Fruit fly (Drosophila melanogaster) whole organism, embryonic: ENCODE data around the gene Scgbeta.

Experiments
- Antp ChIP-seq: fragments of 200-800 bp; sonication (Bioruptor generic); optimal IDR thresholded peaks from 3 replicates; lab custom pipeline; 2016; ENCODE audit warnings: missing biosample characterization, missing genetic modification characterization
- Atf3 ChIP-seq: fragments of 200-800 bp; sonication (Bioruptor generic); optimal IDR thresholded peaks from 3 replicates; lab custom pipeline; 2016; ENCODE audit warnings: missing biosample characterization, missing genetic modification characterization
- Bgb ChIP-seq: fragments of 200-800 bp; sonication (Bioruptor generic); IDR thresholded peaks from 2 replicates; pipeline ENCODE4 v1.3.6; 2022; ENCODE audit warnings: missing biosample characterization, missing genetic modification characterization; ENCODE audit not compliant: partially characterized antibody
- CG10431 ChIP-seq: fragments of 200-800 bp; sonication (Bioruptor generic); optimal IDR thresholded peaks from 3 replicates; lab custom pipeline; 2018; ENCODE audit warnings: missing biosample characterization, mild to moderate bottlenecking, missing genetic modification characterization
- CG10462 ChIP-seq: fragments of 200-800 bp; sonication (Bioruptor generic); optimal IDR thresholded peaks from 2 replicates; lab custom pipeline; 2016; ENCODE audit warnings: missing biosample characterization, missing genetic modification characterization
- CG12071 ChIP-seq: fragments of 200-800 bp; sonication (Bioruptor generic); optimal IDR thresholded peaks from 3 replicates; lab custom pipeline; 2018; ENCODE audit warnings: missing biosample characterization, mild to moderate bottlenecking, missing genetic modification characterization
- CG12155 ChIP-seq: fragments of 200-800 bp; sonication (Bioruptor generic); optimal IDR thresholded peaks from 3 replicates; lab custom pipeline; 2016; ENCODE audit warnings: missing biosample characterization, missing genetic modification characterization
- CG1832 ChIP-seq: fragments of 200-800 bp; sonication (Bioruptor generic); optimal IDR thresholded peaks from 2 replicates; lab custom pipeline; 2017; ENCODE audit warnings: missing biosample characterization, mild to moderate bottlenecking, missing genetic modification characterization, inconsistent platforms
- CG2875 ChIP-seq: fragments of 200-800 bp; sonication (Bioruptor generic); optimal IDR thresholded peaks from 2 replicates; lab custom pipeline; 2017; ENCODE audit warnings: missing biosample characterization, mild to moderate bottlenecking, missing genetic modification characterization, missing genetic modification reagents
- CG33557 ChIP-seq: fragments of 200-800 bp; sonication (Bioruptor generic); optimal IDR thresholded peaks from 2 replicates; lab custom pipeline; 2019; ENCODE audit warnings: missing biosample characterization, mild to moderate bottlenecking, missing genetic modification characterization, moderate library complexity
- CG3847 ChIP-seq: fragments of 200-800 bp; sonication (Bioruptor generic); IDR thresholded peaks from 2 replicates; pipeline ENCODE4 v1.3.6; 2022; ENCODE audit warnings: missing biosample characterization, missing genetic modification characterization
- CG6813 ChIP-seq: fragments of 200-800 bp; sonication (Bioruptor generic); optimal IDR thresholded peaks from 2 replicates; lab custom pipeline; 2017; ENCODE audit warnings: missing biosample characterization, missing genetic modification characterization, mild to moderate bottlenecking, moderate library complexity, missing genetic modification reagents
- CG7271 ChIP-seq: fragments of 200-800 bp; sonication (Bioruptor generic); optimal IDR thresholded peaks from 2 replicates; lab custom pipeline; 2018; ENCODE audit warnings: missing biosample characterization, mild to moderate bottlenecking, missing genetic modification characterization, moderate library complexity
- CG7372 ChIP-seq: fragments of 200-800 bp; sonication (Bioruptor generic); IDR thresholded peaks from 2 replicates; pipeline ENCODE4 v1.3.6; 2022; ENCODE audit warnings: missing biosample characterization, missing genetic modification characterization
- CG7928 ChIP-seq: fragments of 200-800 bp; sonication (Bioruptor generic); optimal IDR thresholded peaks from 2 replicates; lab custom pipeline; 2017; ENCODE audit warnings: missing biosample characterization, mild to moderate bottlenecking, missing genetic modification characterization
- D ChIP-seq, 2 experiments: fragments of 200-800 bp in 1 of 2; fragments of >200 bp in 1 of 2; sonication (Bioruptor generic) in 1 of 2; optimal IDR thresholded peaks; 2 replicates in 1 of 2; 3 replicates in 1 of 2; lab custom pipeline; 2017; ENCODE audit warnings: mild to moderate bottlenecking in 1 of 2, missing biosample characterization in 1 of 2, missing genetic modification characterization in 1 of 2, missing genetic modification reagents in 1 of 2
- Deaf1 ChIP-seq: fragments of 200-800 bp; optimal IDR thresholded peaks from 3 replicates; lab custom pipeline; 2019; ENCODE audit warnings: missing biosample characterization, mild to moderate bottlenecking, missing genetic modification characterization, moderate library complexity
- HLH4C ChIP-seq: fragments of 200-800 bp; sonication (Bioruptor generic); IDR thresholded peaks from 3 replicates; pipeline ENCODE4 v1.3.6; 2022; ENCODE audit warnings: missing biosample characterization, missing genetic modification characterization; ENCODE audit not compliant: partially characterized antibody
- HmgD ChIP-seq: fragments of 200-800 bp; sonication (Bioruptor generic); optimal IDR thresholded peaks from 3 replicates; lab custom pipeline; 2016; ENCODE audit warnings: missing biosample characterization, missing genetic modification characterization
- Mad ChIP-seq: fragments of 200-800 bp; sonication (Bioruptor generic); optimal IDR thresholded peaks from 2 replicates; lab custom pipeline; 2016; ENCODE audit warnings: missing biosample characterization, missing genetic modification characterization
- Side ChIP-seq: fragments of 200-800 bp; sonication (Bioruptor generic); optimal IDR thresholded peaks from 2 replicates; lab custom pipeline; 2016; ENCODE audit warnings: missing biosample characterization, missing genetic modification characterization
- Stat92E ChIP-seq, 3 experiments: fragments of >200 bp in 2 of 3; fragments of 200-800 bp in 1 of 3; sonication (Bioruptor generic) in 1 of 3; optimal IDR thresholded peaks; 2 replicates each; lab custom pipeline; 2017 to 2019; ENCODE audit warnings: missing biosample characterization in 3 of 3, missing genetic modification characterization in 3 of 3, mild to moderate bottlenecking in 1 of 3, moderate library complexity in 1 of 3
- TFAM ChIP-seq: fragments of 200-800 bp; sonication (Bioruptor generic); optimal IDR thresholded peaks from 2 replicates; lab custom pipeline; 2017; ENCODE audit warnings: missing biosample characterization, missing genetic modification characterization, inconsistent platforms
- Xrp1 ChIP-seq: fragments of 200-800 bp; sonication (Bioruptor generic); IDR thresholded peaks from 2 replicates; pipeline ENCODE4 v1.3.6; 2022; ENCODE audit warnings: missing biosample characterization, missing genetic modification characterization
- YL-1 ChIP-seq: fragments of 200-800 bp; sonication (Bioruptor generic); optimal IDR thresholded peaks from 3 replicates; lab custom pipeline; 2017; ENCODE audit warnings: missing biosample characterization, mild to moderate bottlenecking, missing genetic modification characterization
- abd-A ChIP-seq: fragments of 200-800 bp; sonication (Bioruptor generic); optimal IDR thresholded peaks from 3 replicates; lab custom pipeline; 2019; ENCODE audit warnings: missing biosample characterization, mild to moderate bottlenecking, missing genetic modification characterization, moderate library complexity
- amos ChIP-seq: fragments of 200-800 bp; sonication (Bioruptor generic); IDR thresholded peaks from 2 replicates; pipeline ENCODE4 v1.3.6; 2022; ENCODE audit warnings: missing biosample characterization, missing genetic modification characterization; ENCODE audit not compliant: partially characterized antibody
- ap ChIP-seq: fragments of 200-800 bp; sonication (Bioruptor generic); IDR thresholded peaks from 2 replicates; pipeline ENCODE4 v1.3.6; 2022; ENCODE audit warnings: missing biosample characterization, missing genetic modification characterization
- bigmax ChIP-seq: fragments of 200-800 bp; sonication (Bioruptor generic); optimal IDR thresholded peaks from 2 replicates; lab custom pipeline; 2018; ENCODE audit warnings: missing biosample characterization, mild to moderate bottlenecking, missing genetic modification characterization
- chinmo ChIP-seq: fragments of 200-800 bp; sonication (Bioruptor generic); IDR thresholded peaks from 4 replicates; pipeline ENCODE4 v1.3.6; 2022; ENCODE audit warnings: missing biosample characterization, missing genetic modification characterization; ENCODE audit not compliant: partially characterized antibody
- croc ChIP-seq: fragments of 200-800 bp; sonication (Bioruptor generic); conservative IDR thresholded peaks from 3 replicates; pipeline ENCODE4 v1.3.6; 2022; ENCODE audit warnings: missing biosample characterization, missing genetic modification characterization
- dmrt11E ChIP-seq: fragments of 200-800 bp; sonication (Bioruptor generic); optimal IDR thresholded peaks from 3 replicates; lab custom pipeline; 2018; ENCODE audit warnings: missing biosample characterization, mild to moderate bottlenecking, missing genetic modification characterization, moderate library complexity
- eve ChIP-seq, 2 experiments: fragments of >200 bp; optimal IDR thresholded peaks; 2 replicates each; lab custom pipeline; 2017; ENCODE audit warnings: missing biosample characterization in 2 of 2, missing genetic modification characterization in 2 of 2
- ewg ChIP-seq: fragments of 200-800 bp; sonication (Bioruptor generic); optimal IDR thresholded peaks from 3 replicates; lab custom pipeline; 2017; ENCODE audit warnings: mild to moderate bottlenecking, missing biosample characterization, missing genetic modification reagents, missing genetic modification characterization
- grau ChIP-seq: fragments of 200-800 bp; optimal IDR thresholded peaks from 3 replicates; lab custom pipeline; 2019; ENCODE audit warnings: missing biosample characterization, mild to moderate bottlenecking, missing genetic modification characterization, moderate library complexity
- insv ChIP-seq, 2 experiments: fragments of 200-800 bp; sonication (Bioruptor generic); optimal IDR thresholded peaks; 3 replicates each; lab custom pipeline; 2016 to 2018; ENCODE audit warnings: missing biosample characterization in 2 of 2, missing genetic modification characterization in 2 of 2
- knrl ChIP-seq: fragments of 200-800 bp; sonication (Bioruptor generic); IDR thresholded peaks from 3 replicates; pipeline ENCODE4 v1.3.6; 2022; ENCODE audit warnings: missing biosample characterization, missing genetic modification characterization; ENCODE audit not compliant: partially characterized antibody
- maf-S ChIP-seq: fragments of 200-800 bp; sonication (Bioruptor generic); optimal IDR thresholded peaks from 2 replicates; lab custom pipeline; 2016; ENCODE audit warnings: missing biosample characterization, missing genetic modification characterization
- mam ChIP-seq: fragments of 200-800 bp; sonication (Bioruptor generic); optimal IDR thresholded peaks from 3 replicates; lab custom pipeline; 2016; ENCODE audit warnings: missing biosample characterization, missing genetic modification characterization
- p53 ChIP-seq: fragments of 200-800 bp; sonication (Bioruptor generic); optimal IDR thresholded peaks from 2 replicates; lab custom pipeline; 2016; ENCODE audit warnings: missing biosample characterization, missing genetic modification characterization
- prd ChIP-seq, 3 experiments: fragments of >200 bp in 2 of 3; fragments of 200-800 bp in 1 of 3; sonication (Bioruptor generic) in 1 of 3; optimal IDR thresholded peaks in 2 of 3; IDR thresholded peaks in 1 of 3; 2 replicates in 2 of 3; 3 replicates in 1 of 3; pipeline versions ENCODE4 v1.3.6 to Lab custom; 2017 to 2022; ENCODE audit warnings: missing biosample characterization in 1 of 3, missing genetic modification characterization in 1 of 3
- pros ChIP-seq: fragments of 200-800 bp; sonication (Bioruptor generic); optimal IDR thresholded peaks from 3 replicates; lab custom pipeline; 2019; ENCODE audit warnings: missing biosample characterization, mild to moderate bottlenecking, missing genetic modification characterization, moderate library complexity
- scrt ChIP-seq: fragments of 200-800 bp; sonication (Bioruptor generic); optimal IDR thresholded peaks from 2 replicates; lab custom pipeline; 2018; ENCODE audit warnings: missing biosample characterization, mild to moderate bottlenecking, missing genetic modification characterization, moderate library complexity
- seq ChIP-seq: fragments of 200-800 bp; sonication (Bioruptor generic); IDR thresholded peaks from 2 replicates; pipeline ENCODE4 v1.3.6; 2022; ENCODE audit warnings: missing biosample characterization, missing genetic modification characterization
- trh ChIP-seq: fragments of 200-800 bp; sonication (Bioruptor generic); optimal IDR thresholded peaks from 2 replicates; lab custom pipeline; 2016; ENCODE audit warnings: missing biosample characterization, missing genetic modification characterization
- vfl ChIP-seq: fragments of 200-800 bp; sonication (Bioruptor generic); optimal IDR thresholded peaks from 2 replicates; lab custom pipeline; 2016; ENCODE audit warnings: missing biosample characterization, missing genetic modification characterization
- vnd ChIP-seq: fragments of 200-800 bp; sonication (Bioruptor generic); IDR thresholded peaks from 3 replicates; pipeline ENCODE4 v1.3.6; 2022; ENCODE audit warnings: missing biosample characterization, missing genetic modification characterization; ENCODE audit not compliant: partially characterized antibody

The Scgbeta gene

DNA sequence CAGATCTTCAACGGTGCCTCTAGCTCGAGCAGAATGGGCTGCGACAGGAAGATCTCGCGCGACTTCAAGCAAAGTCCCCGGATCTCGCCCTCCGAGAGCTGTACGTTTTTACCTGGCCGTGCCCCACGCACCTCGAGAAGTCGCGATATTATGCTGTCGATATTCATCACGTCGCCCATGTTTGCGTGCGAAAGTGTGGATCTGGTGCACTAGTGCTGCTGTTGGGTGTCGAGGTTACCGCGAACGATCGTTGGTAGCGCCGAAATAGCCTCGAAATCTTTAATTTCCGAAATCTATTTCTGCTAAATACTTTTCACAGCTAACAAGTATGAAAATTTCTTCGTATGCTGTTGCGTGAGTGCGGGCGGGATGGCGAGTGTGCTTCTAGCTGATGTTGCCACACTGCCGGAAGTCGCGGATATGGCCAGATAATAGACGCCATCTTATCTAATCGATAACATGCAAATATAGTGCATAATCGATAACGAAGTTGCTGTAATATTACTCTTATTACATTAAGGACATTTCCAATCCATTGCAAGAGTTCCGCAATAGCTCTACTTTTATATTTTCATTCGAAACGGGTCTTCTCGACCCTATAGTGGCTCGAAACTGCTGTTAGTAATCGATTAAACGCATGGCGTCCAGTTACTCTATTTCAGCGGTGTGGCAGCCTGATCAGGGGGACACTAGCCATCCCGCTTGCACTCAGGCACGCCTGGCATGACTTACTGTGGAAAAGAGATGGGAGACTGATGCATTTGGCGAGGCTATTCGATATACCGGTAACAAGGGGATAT is 3.5 kb upstream of the Scgbeta start, which contains the start of gene Pp1-87B (continued):
- no peak for TF ChIP-seq ap (GFP tag; lab: Robert Waterston, UW)
- no peak for TF ChIP-seq CG12071
- TF ChIP-seq prd (optimal IDR thresholded peaks at IDR 0.05; lab: Kevin White, UChicago), result no peak
- peak; percentile 22; the same call in 1 of the 3 replicates for TF ChIP-seq prd (GFP tag; IDR thresholded peaks at IDR 0.05; lab: Robert Waterston, UW)
- peak; percentile 40 for TF ChIP-seq HmgD
- no peak for TF ChIP-seq CG7372 (GFP tag; lab: Robert Waterston, UW)
- TF ChIP-seq Bgb (GFP tag; lab: Robert Waterston, UW), result no peak
- TF ChIP-seq seq (GFP tag; lab: Robert Waterston, UW), result no peak
- peak; percentile 86 for TF ChIP-seq YL-1
- peak; percentile 66; the same call in 2 of the 3 replicates for TF ChIP-seq HLH4C (GFP tag; lab: Robert Waterston, UW)
- TF ChIP-seq Mad (GFP tag; lab: Kevin White, UChicago), result no peak
- TF ChIP-seq eve (GFP tag; optimal IDR thresholded peaks at IDR 0.05; lab: Kevin White, UChicago), result no peak
- no peak for TF ChIP-seq CG7928 (GFP tag; lab: Kevin White, UChicago)
- no peak for TF ChIP-seq abd-A (tag; lab: Kevin White, UChicago)
- TF ChIP-seq scrt, result no peak
- no peak for TF ChIP-seq CG6813 (GFP tag; lab: Kevin White, UChicago)
- no peak for TF ChIP-seq Antp
- TF ChIP-seq Deaf1 (tag; lab: Kevin White, UChicago), result no peak
- no peak for TF ChIP-seq CG33557 (GFP tag; lab: Kevin White, UChicago)
- TF ChIP-seq CG3847 (GFP tag; lab: Robert Waterston, UW), result peak; percentile 64
- TF ChIP-seq vfl (GFP tag; lab: Kevin White, UChicago), result no peak
- TF ChIP-seq vnd (GFP tag; lab: Robert Waterston, UW), result peak; percentile 56; the same call in 2 of the 3 replicates
- TF ChIP-seq croc (GFP tag; lab: Robert Waterston, UW), result no peak
- no peak for TF ChIP-seq CG2875 (GFP tag; lab: Kevin White, UChicago)
- peak; percentile 88 to 99 for TF ChIP-seq insv (GFP tag; optimal IDR thresholded peaks at IDR 0.05; lab: Kevin White, UChicago)
- peak; percentile 95 for TF ChIP-seq CG1832 (GFP tag; lab: Kevin White, UChicago)
- TF ChIP-seq CG10431 (GFP tag; lab: Kevin White, UChicago), result no peak
- TF ChIP-seq CG12155, result no peak
- no peak for TF ChIP-seq CG7271 (tag; lab: Kevin White, UChicago)
- TF ChIP-seq Atf3 (GFP tag; lab: Kevin White, UChicago), result no peak
- peak; percentile 14 for TF ChIP-seq p53 (GFP tag; lab: Kevin White, UChicago)
- TF ChIP-seq pros (GFP tag; lab: Kevin White, UChicago), result no peak
- TF ChIP-seq bigmax (GFP tag; lab: Kevin White, UChicago), result no peak
- no peak for TF ChIP-seq TFAM
- no peak for TF ChIP-seq CG10462 (GFP tag; lab: Kevin White, UChicago)
- TF ChIP-seq grau, result no peak
- no peak for TF ChIP-seq trh (GFP tag; lab: Kevin White, UChicago)
- TF ChIP-seq knrl (GFP tag; lab: Robert Waterston, UW), result peak; percentile 43; the same call in 2 of the 3 replicates
- TF ChIP-seq Xrp1 (GFP tag; lab: Robert Waterston, UW), result no peak
- TF ChIP-seq chinmo, result no peak
- no peak for TF ChIP-seq D (optimal IDR thresholded peaks at IDR 0.05; lab: Kevin White, UChicago)
- no peak for TF ChIP-seq D (GFP tag; optimal IDR thresholded peaks at IDR 0.05; lab: Kevin White, UChicago)
- TF ChIP-seq amos (GFP tag; lab: Robert Waterston, UW), result peak; percentile 25; the same call in 1 of the 2 replicates
- peak in 1 of 3 experiments; percentile 16 for TF ChIP-seq Stat92E (GFP tag; optimal IDR thresholded peaks at IDR 0.05; lab: Kevin White, UChicago)
- peak; percentile 32 for TF ChIP-seq Side (GFP tag; lab: Kevin White, UChicago)
- no peak for TF ChIP-seq ewg (GFP tag; lab: Kevin White, UChicago)
- no peak for TF ChIP-seq maf-S (GFP tag; lab: Kevin White, UChicago)
- TF ChIP-seq mam (GFP tag; lab: Kevin White, UChicago), result no peak
- no peak for TF ChIP-seq dmrt11E (tag; lab: Kevin White, UChicago)
